Worm (Caenorhabditis elegans) whole organism, midembryonic: Measurements from ENCODE around the gene cyp-33A1.
"Not testable (repeated sequence)": the region's sequence is repeated elsewhere in the genome, so short reads cannot be mapped to it uniquely, and the experiment has no call there.

ENCODE experiments used
- T22C8.4 ChIP-seq: fragments of 200-800 bp; sonication (Bioruptor generic); IDR thresholded peaks from 2 replicates; pipeline ENCODE4 v1.3.6; 2022; ENCODE audit warnings: missing genetic modification characterization, missing compliant biosample characterization
- cog-1 ChIP-seq: sonication (generic microtip); optimal IDR thresholded peaks from 2 replicates; lab custom pipeline; 2016; ENCODE audit warnings: missing genetic modification characterization, missing compliant biosample characterization
- flt-1 ChIP-seq: fragments of 200-800 bp; sonication (Bioruptor generic); IDR thresholded peaks from 2 replicates; pipeline ENCODE4 v1.3.6; 2022; ENCODE audit warnings: missing genetic modification characterization, missing compliant biosample characterization
- klf-2 ChIP-seq: fragments of 200-800 bp; sonication (Bioruptor generic); conservative IDR thresholded peaks from 2 replicates; pipeline ENCODE4 v1.3.6; 2022; ENCODE audit warnings: missing genetic modification reagents, missing genetic modification characterization, missing compliant biosample characterization
- med-1 ChIP-seq: sonication (generic microtip); optimal IDR thresholded peaks from 2 replicates; lab custom pipeline; 2017; ENCODE audit warnings: missing genetic modification characterization, mild to moderate bottlenecking, missing compliant biosample characterization, antibody characterized with exemption, missing genetic modification reagents; ENCODE audit not compliant: insufficient read depth
- ref-1 ChIP-seq: fragments of 200-800 bp; sonication (Bioruptor generic); conservative IDR thresholded peaks from 2 replicates; pipeline ENCODE4 v1.3.6; 2022; ENCODE audit warnings: missing genetic modification reagents, missing genetic modification characterization, missing compliant biosample characterization
- tab-1 ChIP-seq: fragments of 200-800 bp; sonication (Bioruptor generic); IDR thresholded peaks from 2 replicates; pipeline ENCODE4 v1.3.6; 2022; ENCODE audit warnings: missing genetic modification characterization, missing compliant biosample characterization
- ztf-23 ChIP-seq: fragments of 200-800 bp; sonication (Bioruptor generic); IDR thresholded peaks from 2 replicates; pipeline ENCODE4 v1.3.6; 2022; ENCODE audit warnings: missing genetic modification reagents, missing genetic modification characterization, missing compliant biosample characterization
- ztf-29 ChIP-seq: fragments of 200-800 bp; sonication (Bioruptor generic); IDR thresholded peaks from 2 replicates; pipeline ENCODE4 v1.3.6; 2022; ENCODE audit warnings: missing genetic modification reagents, missing genetic modification characterization, missing compliant biosample characterization

The cyp-33A1 gene

DNA sequence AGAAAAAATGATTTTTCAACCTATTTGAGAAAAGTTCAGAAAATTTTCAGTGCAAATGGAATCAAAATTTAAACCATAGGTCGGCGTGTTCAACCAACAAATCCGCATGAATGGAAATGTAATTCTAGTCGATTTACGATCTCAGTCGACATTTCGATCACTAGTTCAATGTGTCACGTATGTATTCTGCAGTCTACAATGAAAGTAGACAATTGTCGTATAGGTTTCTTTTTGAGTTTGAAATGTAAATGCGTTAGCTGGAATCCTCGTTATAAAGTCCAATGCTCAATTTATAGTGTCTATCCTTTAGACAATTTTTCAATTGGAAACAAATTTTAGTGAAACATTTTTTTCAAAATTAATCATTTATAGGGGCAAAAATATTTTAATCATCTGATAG, 34.8 kb upstream of the cyp-33A1 start, which contains the start of gene ZK105.12:
TSS of gene ZK105.12 (minus strand) at position 101 of the 400 bp plus-strand sequence.
- TF ChIP-seq tab-1 (GFP tag; lab: Robert Waterston, UW) (no peak), klf-2 (GFP tag; lab: Robert Waterston, UW) (no peak), med-1 (GFP tag; lab: Kevin White, UChicago) (no peak), ref-1 (GFP tag; lab: Robert Waterston, UW) (no peak), cog-1 (no peak), flt-1 (no peak), T22C8.4 (GFP tag; lab: Robert Waterston, UW) (no peak), ztf-29 (GFP tag; lab: Robert Waterston, UW) (no peak), ztf-23 (GFP tag; lab: Robert Waterston, UW) (no peak)

DNA sequence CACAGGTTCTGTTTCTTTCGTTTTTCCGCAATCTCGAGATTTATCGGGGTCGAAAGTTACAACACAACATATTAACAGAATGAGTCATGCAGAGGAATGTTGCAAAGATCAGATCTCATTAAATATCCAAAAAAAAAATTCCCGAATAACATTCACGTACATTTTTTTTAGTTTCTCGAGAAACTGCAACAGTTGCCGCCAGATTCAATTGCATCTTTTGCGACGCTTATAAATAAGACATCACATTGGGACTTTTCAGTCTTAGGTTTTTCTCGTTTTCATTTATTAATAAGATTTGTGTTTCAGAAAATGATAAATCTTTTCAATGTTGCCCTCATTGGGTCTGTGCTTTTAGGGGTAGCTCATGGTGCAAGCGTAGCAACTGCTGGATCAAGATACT, 32.4 kb upstream of the cyp-33A1 start, which contains the start of gene ZK105.1:
TSS of gene ZK105.1 (plus strand) at position 301 of the 400 bp plus-strand sequence.
- TF ChIP-seq flt-1 (no peak), med-1 (GFP tag; lab: Kevin White, UChicago) (no peak), ztf-29 (GFP tag; lab: Robert Waterston, UW) (no peak), T22C8.4 (GFP tag; lab: Robert Waterston, UW) (no peak), klf-2 (GFP tag; lab: Robert Waterston, UW) (no peak), ztf-23 (GFP tag; lab: Robert Waterston, UW) (no peak), ref-1 (GFP tag; lab: Robert Waterston, UW) (no peak), tab-1 (GFP tag; lab: Robert Waterston, UW) (no peak)

DNA sequence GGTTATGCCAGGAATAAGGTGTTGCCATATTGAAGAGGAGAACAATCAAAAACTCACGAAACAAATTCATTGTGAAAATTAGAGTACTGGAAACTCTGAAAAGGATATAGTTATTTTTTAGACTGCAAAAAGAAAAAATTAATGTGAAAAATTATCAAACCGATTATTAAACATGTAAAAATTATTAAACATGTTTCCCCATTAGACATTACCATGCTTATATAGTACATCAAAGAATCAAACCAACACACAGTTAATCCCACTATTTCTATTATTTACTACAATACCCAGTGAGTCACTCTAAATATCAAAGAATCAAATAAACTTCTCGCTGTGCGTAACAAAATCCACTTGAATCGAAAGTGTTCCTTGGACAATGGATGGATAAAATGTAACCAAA, 31.8 kb upstream of the cyp-33A1 start, which contains the start of gene ZK105.13:
TSS of gene ZK105.13 (minus strand) at position 101 of the 400 bp plus-strand sequence.
- TF ChIP-seq tab-1 (GFP tag; lab: Robert Waterston, UW) (no peak), med-1 (GFP tag; lab: Kevin White, UChicago) (no peak), ref-1 (GFP tag; lab: Robert Waterston, UW) (no peak), T22C8.4 (GFP tag; lab: Robert Waterston, UW) (no peak), klf-2 (GFP tag; lab: Robert Waterston, UW) (no peak), ztf-23 (GFP tag; lab: Robert Waterston, UW) (no peak), flt-1 (no peak), ztf-29 (GFP tag; lab: Robert Waterston, UW) (no peak), cog-1 (no peak)

DNA sequence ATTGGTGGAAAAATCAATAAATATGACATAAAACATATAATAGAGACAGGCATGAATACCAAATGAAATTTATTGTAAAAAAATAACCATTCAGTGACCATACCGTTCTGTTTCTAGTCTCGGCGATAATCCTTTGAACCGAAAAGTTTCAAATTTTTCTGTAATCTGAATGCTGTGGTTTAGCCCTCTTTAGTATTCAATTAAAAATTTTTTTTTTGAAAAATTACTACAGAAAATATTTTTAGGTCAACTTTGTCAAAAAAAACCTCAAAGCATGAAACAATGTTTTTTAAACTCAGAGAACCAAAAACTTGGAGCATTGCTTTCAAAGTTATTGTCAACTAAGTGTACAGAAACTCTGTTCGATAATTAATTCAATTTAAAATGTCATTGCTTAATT, 27.3 kb upstream of the cyp-33A1 start, which contains the start of gene ZK105.11:
TSS of gene ZK105.11 (minus strand) at position 101 of the 400 bp plus-strand sequence.
- no peak for TF ChIP-seq klf-2 (GFP tag; lab: Robert Waterston, UW)

DNA sequence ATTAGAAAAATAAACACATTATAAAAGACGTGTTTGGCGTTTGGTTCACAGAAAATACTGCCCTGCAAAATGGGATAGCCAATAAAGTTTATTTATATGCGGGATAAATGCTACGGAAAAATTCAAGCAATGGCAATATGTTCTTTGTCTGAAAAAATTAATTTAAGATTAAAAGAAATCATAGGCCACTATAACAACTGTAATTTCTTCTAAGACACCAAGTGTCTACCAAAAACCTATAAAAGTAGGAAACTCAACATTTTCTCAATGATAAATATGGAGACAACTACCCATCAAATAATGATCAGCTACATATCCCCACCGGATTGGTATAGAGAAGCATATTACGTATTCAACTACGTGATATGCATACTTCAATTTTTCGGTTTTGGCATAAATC, 24.1 kb upstream of the cyp-33A1 start, which contains the start of gene srw-3:
TSS of gene srw-3 (plus strand) at position 301 of the 400 bp plus-strand sequence.
- TF ChIP-seq T22C8.4 (GFP tag; lab: Robert Waterston, UW) (no peak), med-1 (GFP tag; lab: Kevin White, UChicago) (no peak), flt-1 (no peak), tab-1 (GFP tag; lab: Robert Waterston, UW) (no peak), klf-2 (GFP tag; lab: Robert Waterston, UW) (no peak), ztf-29 (GFP tag; lab: Robert Waterston, UW) (no peak), ztf-23 (GFP tag; lab: Robert Waterston, UW) (no peak), ref-1 (GFP tag; lab: Robert Waterston, UW) (no peak)

DNA sequence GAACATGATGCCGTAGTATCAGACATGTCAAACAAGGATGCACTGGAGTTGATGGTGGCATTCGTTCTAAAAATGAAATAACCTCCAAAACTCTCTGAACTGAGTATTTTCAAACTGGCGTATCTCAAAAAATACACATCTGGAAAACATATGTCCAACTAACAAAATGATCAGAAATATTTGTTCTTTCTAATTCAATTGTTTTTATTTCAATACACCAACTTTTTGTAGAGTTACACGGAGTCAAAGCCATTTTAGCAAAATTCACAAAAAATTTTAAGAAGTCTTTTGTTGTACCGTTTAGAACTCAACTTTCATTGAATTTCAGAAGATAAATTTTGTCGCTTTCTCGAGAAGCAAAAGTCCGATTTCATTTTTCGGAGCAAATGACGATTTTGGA, 22.3 kb upstream of the cyp-33A1 start, which contains the start of gene srsx-40:
TSS of gene srsx-40 (minus strand) at position 101 of the 400 bp plus-strand sequence.
- TF ChIP-seq med-1 (GFP tag; lab: Kevin White, UChicago); flt-1; klf-2 (GFP tag; lab: Robert Waterston, UW): not testable (repeated sequence)

DNA sequence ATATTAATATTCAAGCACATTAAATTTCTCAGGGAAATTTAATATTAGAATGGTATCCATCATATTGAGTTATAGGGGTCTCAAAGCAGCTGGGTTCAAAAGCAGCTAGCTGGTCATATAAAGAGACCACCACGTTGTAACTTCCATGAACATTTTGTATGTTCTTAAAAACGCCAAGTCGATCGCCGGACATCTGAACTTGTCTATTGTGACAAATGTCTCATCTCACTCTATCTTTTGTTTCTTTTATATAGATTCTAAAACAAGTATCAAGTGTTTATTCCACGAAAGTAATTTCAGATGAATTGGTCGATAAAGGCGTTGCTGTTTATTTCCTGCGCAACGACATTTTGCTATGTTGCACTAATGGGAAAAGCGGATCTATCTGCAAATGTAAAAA, 15.6 kb upstream of the cyp-33A1 start, which contains the start of gene ZK105.3:
TSS of gene ZK105.3 (plus strand) at position 301 of the 400 bp plus-strand sequence.
- TF ChIP-seq ztf-23 (GFP tag; lab: Robert Waterston, UW): no peak
- no peak for TF ChIP-seq flt-1
- no peak for TF ChIP-seq ref-1 (GFP tag; lab: Robert Waterston, UW)
- no peak for TF ChIP-seq med-1 (GFP tag; lab: Kevin White, UChicago)
- TF ChIP-seq ztf-29 (GFP tag; lab: Robert Waterston, UW): no peak
- no peak for TF ChIP-seq T22C8.4 (GFP tag; lab: Robert Waterston, UW)
- no peak for TF ChIP-seq cog-1
- TF ChIP-seq tab-1 (GFP tag; lab: Robert Waterston, UW): no peak
- TF ChIP-seq klf-2 (GFP tag; lab: Robert Waterston, UW): no peak

DNA sequence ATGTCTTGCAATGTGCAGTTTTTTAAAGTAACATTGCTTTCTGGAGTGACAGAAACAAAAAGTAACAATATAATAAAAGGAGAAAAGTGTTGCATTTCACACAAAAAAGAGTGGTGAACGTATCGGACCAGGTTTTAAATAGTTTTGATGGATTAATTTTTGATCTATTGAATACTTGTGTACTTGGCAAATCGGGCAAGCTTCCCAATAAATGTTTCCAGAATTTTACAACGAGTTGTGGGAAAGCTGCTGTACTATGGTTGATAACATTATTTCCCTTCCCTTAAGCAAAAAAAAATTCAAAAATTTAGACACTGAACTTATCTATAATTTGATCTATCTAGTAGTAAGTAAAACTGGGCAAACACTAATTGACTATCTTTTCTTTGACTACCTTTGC, 12.1 kb upstream of the cyp-33A1 start, which contains the start of gene C12D5.10:
TSS of gene C12D5.10 (minus strand) at position 101 of the 400 bp plus-strand sequence.
- TF ChIP-seq klf-2 (GFP tag; lab: Robert Waterston, UW) (no peak), ztf-29 (GFP tag; lab: Robert Waterston, UW) (no peak), tab-1 (GFP tag; lab: Robert Waterston, UW) (no peak), ztf-23 (GFP tag; lab: Robert Waterston, UW) (no peak), ref-1 (GFP tag; lab: Robert Waterston, UW) (no peak), T22C8.4 (GFP tag; lab: Robert Waterston, UW) (no peak), flt-1 (no peak), med-1 (GFP tag; lab: Kevin White, UChicago) (no peak), cog-1 (no peak)

DNA sequence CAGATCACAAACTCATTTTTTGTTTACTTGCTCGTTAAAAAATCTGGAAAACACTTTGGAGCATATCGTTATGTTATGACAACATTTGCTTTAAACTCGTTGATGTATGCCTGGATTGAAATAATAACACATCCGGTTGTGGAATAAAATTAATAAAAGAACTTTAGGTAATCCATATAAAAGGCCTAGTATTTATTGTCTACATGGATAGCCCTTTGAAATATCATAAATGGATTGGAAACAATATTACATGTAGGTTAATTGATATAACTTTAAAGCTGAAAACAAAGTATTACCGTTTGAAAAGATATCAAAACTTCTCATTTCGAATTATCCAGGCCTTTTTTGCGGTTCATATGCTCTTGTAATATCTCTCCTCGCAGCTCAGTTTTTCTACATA, 9.4 kb upstream of the cyp-33A1 start:
- TF ChIP-seq ztf-23 (GFP tag; lab: Robert Waterston, UW) (no peak), flt-1 (no peak), T22C8.4 (GFP tag; lab: Robert Waterston, UW) (no peak), tab-1 (GFP tag; lab: Robert Waterston, UW) (no peak), cog-1 (no peak), klf-2 (GFP tag; lab: Robert Waterston, UW) (no peak)
